Worm (Caenorhabditis elegans) whole organism, L1 larva: Measurements from ENCODE around the gene srw-7.

Experiments
- dpl-1 ChIP-seq, 3 experiments: fragments of 150-350 bp in 2 of 3; sonication (generic microtip) in 1 of 3; optimal IDR thresholded peaks; 2 replicates each; lab custom pipeline; 2014 to 2017; ENCODE audit warnings: missing biosample characterization in 3 of 3, missing genetic modification characterization in 3 of 3, missing genetic modification reagents in 3 of 3
- nhr-85 ChIP-seq: sonication (generic microtip); peaks from one replicate; lab custom pipeline; 2016; ENCODE audit warnings: missing genetic modification characterization, inconsistent platforms, missing compliant biosample characterization
- snpc-4 ChIP-seq: fragments of 150-350 bp; optimal IDR thresholded peaks from 2 replicates; lab custom pipeline; 2014; ENCODE audit warnings: missing biosample characterization, missing genetic modification characterization
- sptf-1 ChIP-seq: fragments of 150-350 bp; optimal IDR thresholded peaks from 2 replicates; lab custom pipeline; 2014; ENCODE audit warnings: missing biosample characterization, missing genetic modification characterization
- unc-62 ChIP-seq: fragments of 150-350 bp; optimal IDR thresholded peaks from 2 replicates; lab custom pipeline; 2014; ENCODE audit warnings: missing biosample characterization, missing genetic modification reagents, missing genetic modification characterization

- no peak for TF ChIP-seq unc-62
- TF ChIP-seq dpl-1 (GFP tag; optimal IDR thresholded peaks at IDR 0.05; lab: Kevin White, UChicago) = no peak
- no peak for TF ChIP-seq nhr-85 (tag; lab: Kevin White, UChicago)
- TF ChIP-seq sptf-1 = no peak
- no peak for TF ChIP-seq snpc-4 (tag; lab: Kevin White, UChicago)
Measured at ce11 chrV:3814009-3814408, 7.9 kb downstream of the srw-7 start.
